Worm (Caenorhabditis elegans) whole organism, L4 larva: ENCODE measurements around the gene rpoa-12.

Source experiments
- D1046.2 ChIP-seq: fragments of 200-800 bp; sonication (Bioruptor generic); IDR thresholded peaks from 2 replicates; pipeline ENCODE4 v1.3.6; 2022; ENCODE audit warnings: missing genetic modification characterization, missing compliant biosample characterization
- F44E2.7 ChIP-seq: fragments of 200-800 bp; sonication (Bioruptor generic); IDR thresholded peaks from 2 replicates; pipeline ENCODE4 v2.1.2; 2022; ENCODE audit warnings: missing genetic modification characterization, missing compliant biosample characterization
- Y48G9A.11 ChIP-seq: fragments of 200-800 bp; sonication (Bioruptor generic); IDR thresholded peaks from 2 replicates; pipeline ENCODE4 v1.3.6; 2022; ENCODE audit warnings: missing genetic modification reagents, missing genetic modification characterization, missing compliant biosample characterization
- ZK337.2 ChIP-seq: fragments of 200-800 bp; sonication (Bioruptor generic); IDR thresholded peaks from 2 replicates; pipeline ENCODE4 v1.3.6; 2022; ENCODE audit warnings: missing genetic modification reagents, missing genetic modification characterization, missing compliant biosample characterization
- ZK546.5 ChIP-seq, 2 experiments: sonication (generic microtip); optimal IDR thresholded peaks; 2 replicates each; lab custom pipeline; 2017; ENCODE audit warnings: missing biosample characterization in 2 of 2, missing genetic modification characterization in 2 of 2
- ama-1 ChIP-seq: fragments of 150-350 bp; optimal IDR thresholded peaks from 2 replicates; lab custom pipeline; 2014; ENCODE audit warnings: inconsistent platforms, mixed read lengths
- arid-1 ChIP-seq: fragments of 200-800 bp; sonication (Bioruptor generic); conservative IDR thresholded peaks from 2 replicates; pipeline ENCODE4 v1.3.6; 2022; ENCODE audit warnings: missing genetic modification reagents, missing genetic modification characterization, missing compliant biosample characterization
- ceh-20 ChIP-seq: fragments of 200-800 bp; sonication (Bioruptor generic); IDR thresholded peaks from 2 replicates; pipeline ENCODE4 v1.3.6; 2022; ENCODE audit warnings: missing genetic modification reagents, missing genetic modification characterization, missing compliant biosample characterization
- ceh-32 ChIP-seq: sonication (generic microtip); optimal IDR thresholded peaks from 2 replicates; lab custom pipeline; 2016; ENCODE audit warnings: mild to moderate bottlenecking, missing genetic modification characterization, missing compliant biosample characterization; ENCODE audit not compliant: poor library complexity
- ceh-44 ChIP-seq: fragments of 200-800 bp; sonication (Bioruptor generic); IDR thresholded peaks from 2 replicates; pipeline ENCODE4 v1.3.6; 2022; ENCODE audit warnings: missing genetic modification reagents, missing genetic modification characterization, missing compliant biosample characterization
- daf-16 ChIP-seq, 3 experiments: sonication (generic microtip); optimal IDR thresholded peaks; 2 replicates each; lab custom pipeline; 2016 to 2017; ENCODE audit warnings: missing genetic modification characterization in 3 of 3, missing genetic modification reagents in 3 of 3, mild to moderate bottlenecking in 2 of 3, missing compliant biosample characterization in 2 of 3, missing biosample characterization in 1 of 3, moderate library complexity in 1 of 3
- dmd-6 ChIP-seq: fragments of 200-800 bp; sonication (Bioruptor generic); IDR thresholded peaks from 2 replicates; pipeline ENCODE4 v1.3.6; 2022; ENCODE audit warnings: missing genetic modification reagents, missing genetic modification characterization, missing compliant biosample characterization
- dmd-8 ChIP-seq: fragments of 200-800 bp; sonication (Bioruptor generic); IDR thresholded peaks from 2 replicates; pipeline ENCODE4 v1.3.6; 2022; ENCODE audit warnings: missing genetic modification characterization, missing compliant biosample characterization
- dmd-9 ChIP-seq: fragments of 200-800 bp; sonication (Bioruptor generic); IDR thresholded peaks from 2 replicates; pipeline ENCODE4 v1.3.6; 2022; ENCODE audit warnings: missing genetic modification reagents, missing genetic modification characterization, missing compliant biosample characterization
- duxl-1 ChIP-seq: sonication (generic microtip); optimal IDR thresholded peaks from 2 replicates; lab custom pipeline; 2016; ENCODE audit warnings: mild to moderate bottlenecking, missing genetic modification characterization, moderate library complexity, missing compliant biosample characterization; ENCODE audit not compliant: poor library complexity
- dve-1 ChIP-seq: sonication (generic microtip); optimal IDR thresholded peaks from 2 replicates; lab custom pipeline; 2017; ENCODE audit warnings: antibody characterized with exemption, mild to moderate bottlenecking, missing genetic modification characterization, missing compliant biosample characterization; ENCODE audit not compliant: insufficient read depth
- egl-27 ChIP-seq: sonication (generic microtip); optimal IDR thresholded peaks from 3 replicates; lab custom pipeline; 2017; ENCODE audit warnings: missing biosample characterization, missing genetic modification reagents, missing genetic modification characterization
- fkh-10 ChIP-seq: fragments of 150-350 bp; optimal IDR thresholded peaks from 2 replicates; lab custom pipeline; 2014; ENCODE audit warnings: missing biosample characterization, missing genetic modification reagents, missing genetic modification characterization
- hif-1 ChIP-seq, 2 experiments: sonication (generic microtip); optimal IDR thresholded peaks; 2 replicates each; lab custom pipeline; 2016 to 2017; ENCODE audit warnings: missing compliant biosample characterization in 2 of 2, missing genetic modification characterization in 2 of 2, missing genetic modification reagents in 2 of 2, missing genotype in 2 of 2, mild to moderate bottlenecking in 1 of 2
- hmg-1.1 ChIP-seq: fragments of 200-800 bp; sonication (Bioruptor generic); IDR thresholded peaks from 2 replicates; pipeline ENCODE4 v1.3.6; 2022; ENCODE audit warnings: missing genetic modification reagents, missing genetic modification characterization, missing compliant biosample characterization
- jun-1 ChIP-seq: fragments of 150-350 bp; optimal IDR thresholded peaks from 2 replicates; lab custom pipeline; 2014; ENCODE audit warnings: missing biosample characterization, missing genetic modification reagents, missing genetic modification characterization
- lim-7 ChIP-seq: fragments of 200-800 bp; sonication (Bioruptor generic); IDR thresholded peaks from 2 replicates; pipeline ENCODE4 v1.3.6; 2022; ENCODE audit warnings: missing genetic modification characterization, missing compliant biosample characterization
- lin-1 ChIP-seq: fragments of 200-800 bp; sonication (Bioruptor generic); IDR thresholded peaks from 2 replicates; pipeline ENCODE4 v1.3.6; 2022; ENCODE audit warnings: missing genetic modification reagents, missing genetic modification characterization, missing compliant biosample characterization
- lin-38 ChIP-seq: fragments of 200-800 bp; sonication (Bioruptor generic); IDR thresholded peaks from 2 replicates; pipeline ENCODE4 v1.3.6; 2022; ENCODE audit warnings: missing genetic modification reagents, missing genetic modification characterization, missing compliant biosample characterization
- lir-3 ChIP-seq: sonication (generic microtip); optimal IDR thresholded peaks from 2 replicates; lab custom pipeline; 2016; ENCODE audit warnings: mild to moderate bottlenecking, missing genetic modification characterization, missing compliant biosample characterization
- madf-5 ChIP-seq, 2 experiments: fragments of 200-800 bp; sonication (Bioruptor generic); IDR thresholded peaks; 2 replicates each; pipeline ENCODE4 v1.3.6; 2022; ENCODE audit warnings: missing compliant biosample characterization in 2 of 2, missing genetic modification characterization in 2 of 2
- madf-9 ChIP-seq: fragments of 200-800 bp; sonication (Bioruptor generic); conservative IDR thresholded peaks from 2 replicates; pipeline ENCODE4 v1.3.6; 2022; ENCODE audit warnings: missing genetic modification reagents, missing genetic modification characterization, missing compliant biosample characterization
- mes-2 ChIP-seq: sonication (generic microtip); optimal IDR thresholded peaks from 2 replicates; lab custom pipeline; 2016; ENCODE audit warnings: missing genotype, mild to moderate bottlenecking, missing genetic modification characterization, missing compliant biosample characterization; ENCODE audit not compliant: poor library complexity, severe bottlenecking
- nhr-111 ChIP-seq: fragments of 200-800 bp; sonication (Bioruptor generic); optimal IDR thresholded peaks from 2 replicates; lab custom pipeline; 2018; ENCODE audit warnings: mild to moderate bottlenecking, missing genetic modification characterization, missing compliant biosample characterization
- nhr-77 ChIP-seq: fragments of 150-350 bp; optimal IDR thresholded peaks from 2 replicates; lab custom pipeline; 2014; ENCODE audit warnings: missing biosample characterization, missing genetic modification characterization
- php-3 ChIP-seq: fragments of 200-800 bp; sonication (Bioruptor generic); IDR thresholded peaks from 2 replicates; pipeline ENCODE4 v1.3.6; 2022; ENCODE audit warnings: missing genetic modification reagents, missing genetic modification characterization, missing compliant biosample characterization
- pqm-1 ChIP-seq: sonication (generic microtip); optimal IDR thresholded peaks from 2 replicates; lab custom pipeline; 2017; ENCODE audit warnings: missing biosample characterization, missing genetic modification characterization
- skn-1 ChIP-seq: fragments of 150-350 bp; optimal IDR thresholded peaks from 2 replicates; lab custom pipeline; 2014; ENCODE audit warnings: missing biosample characterization, missing genetic modification characterization
- snpc-1.2 ChIP-seq: fragments of 200-800 bp; sonication (Bioruptor generic); IDR thresholded peaks from 2 replicates; pipeline ENCODE4 v1.3.6; 2022; ENCODE audit warnings: missing genetic modification reagents, missing genetic modification characterization, missing compliant biosample characterization
- spr-1 ChIP-seq: sonication (generic microtip); optimal IDR thresholded peaks from 2 replicates; lab custom pipeline; 2016; ENCODE audit warnings: mild to moderate bottlenecking, missing genetic modification characterization, missing compliant biosample characterization
- spr-3 ChIP-seq: fragments of 200-800 bp; sonication (Bioruptor generic); optimal IDR thresholded peaks from 2 replicates; lab custom pipeline; 2018; ENCODE audit warnings: mild to moderate bottlenecking, missing genetic modification characterization, missing compliant biosample characterization
- unc-130 ChIP-seq: sonication (generic microtip); optimal IDR thresholded peaks from 2 replicates; lab custom pipeline; 2016; ENCODE audit warnings: missing genetic modification reagents, missing genetic modification characterization, missing compliant biosample characterization
- unc-39 ChIP-seq: sonication (generic microtip); optimal IDR thresholded peaks from 2 replicates; lab custom pipeline; 2017; ENCODE audit warnings: missing biosample characterization, missing genetic modification characterization
- unc-62 ChIP-seq, 3 experiments: fragments of 150-350 bp in 1 of 3; sonication (generic microtip); optimal IDR thresholded peaks in 2 of 3; peaks in 1 of 3; 1 replicate in 1 of 3; 2 replicates in 2 of 3; lab custom pipeline; 2014 to 2017; ENCODE audit warnings: missing biosample characterization in 3 of 3, missing genetic modification characterization in 3 of 3, missing genetic modification reagents in 3 of 3, missing genotype in 1 of 3
- zag-1 ChIP-seq: fragments of 150-350 bp; optimal IDR thresholded peaks from 2 replicates; lab custom pipeline; 2014; ENCODE audit warnings: missing biosample characterization, missing genetic modification characterization
- zfp-2 ChIP-seq: sonication (generic microtip); optimal IDR thresholded peaks from 2 replicates; lab custom pipeline; 2016; ENCODE audit warnings: mild to moderate bottlenecking, missing genetic modification characterization, missing compliant biosample characterization
- zip-11 ChIP-seq: fragments of 200-800 bp; sonication (Bioruptor generic); IDR thresholded peaks from 2 replicates; pipeline ENCODE4 v1.3.6; 2022; ENCODE audit warnings: missing genetic modification characterization, missing compliant biosample characterization
- ztf-11 ChIP-seq: fragments of 150-350 bp; optimal IDR thresholded peaks from 2 replicates; lab custom pipeline; 2014; ENCODE audit warnings: missing biosample characterization, missing genetic modification characterization
- ztf-7 ChIP-seq: fragments of 150-350 bp; optimal IDR thresholded peaks from 2 replicates; lab custom pipeline; 2014; ENCODE audit warnings: missing biosample characterization, missing genetic modification characterization

Gene rpoa-12

DNA sequence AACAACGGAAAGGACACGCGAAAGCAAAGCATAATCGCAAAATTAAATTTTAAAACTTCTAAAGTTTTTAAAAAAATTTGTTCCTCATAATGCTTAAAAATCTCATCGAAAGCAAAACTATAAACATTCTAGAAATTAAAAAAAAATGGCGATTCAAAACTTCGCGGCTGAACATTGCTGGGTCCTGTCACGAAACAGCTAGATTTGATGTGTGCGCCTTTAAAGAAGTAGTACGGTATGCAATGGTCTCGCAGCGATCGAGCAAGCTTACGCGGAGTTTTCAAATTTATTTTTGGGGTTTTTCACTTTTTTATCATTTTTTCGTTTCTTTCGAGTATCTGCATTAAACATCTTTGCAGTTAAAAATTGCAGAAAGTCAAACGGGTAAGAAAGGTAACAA is 34.0 kb upstream of the rpoa-12 start, which contains the start of gene coh-3 (continued):
- no peak for TF ChIP-seq madf-5 (GFP tag; IDR thresholded peaks at IDR 0.05; lab: Robert Waterston, UW)
- no peak for TF ChIP-seq madf-9 (GFP tag; lab: Robert Waterston, UW)
- TF ChIP-seq skn-1 (tag; lab: Kevin White, UChicago), result no peak
- TF ChIP-seq dve-1 (tag; lab: Kevin White, UChicago), result no peak
- no peak for TF ChIP-seq ceh-20 (GFP tag; lab: Robert Waterston, UW)
- TF ChIP-seq ZK546.5 (tag; optimal IDR thresholded peaks at IDR 0.05; lab: Kevin White, UChicago), result no peak
- TF ChIP-seq zfp-2, result no peak
- TF ChIP-seq F44E2.7 (GFP tag; lab: Robert Waterston, UW), result no peak
- no peak for TF ChIP-seq ztf-11
- TF ChIP-seq jun-1 (tag; lab: Kevin White, UChicago), result no peak
- no peak for TF ChIP-seq php-3 (GFP tag; lab: Robert Waterston, UW)
- TF ChIP-seq ZK337.2 (GFP tag; lab: Robert Waterston, UW), result no peak
- TF ChIP-seq D1046.2 (GFP tag; lab: Robert Waterston, UW), result no peak
- peak; percentile 62; the same call in 1 of the 2 replicates for TF ChIP-seq Y48G9A.11 (GFP tag; lab: Robert Waterston, UW)
- TF ChIP-seq nhr-111 (GFP tag; lab: Kevin White, UChicago), result no peak
- peak; percentile 10 for TF ChIP-seq mes-2
- TF ChIP-seq dmd-8, result no peak
- no peak for TF ChIP-seq lir-3
- no peak for TF ChIP-seq ama-1 (lab: Kevin White, UChicago)
- no peak for TF ChIP-seq lin-1 (GFP tag; lab: Robert Waterston, UW)
- TF ChIP-seq dmd-9 (GFP tag; lab: Robert Waterston, UW), result no peak
- TF ChIP-seq hif-1 (tag; optimal IDR thresholded peaks at IDR 0.05; lab: Kevin White, UChicago), result no peak
- TF ChIP-seq fkh-10 (GFP tag; lab: Kevin White, UChicago), result no peak
- TF ChIP-seq egl-27 (tag; lab: Kevin White, UChicago), result no peak
- TF ChIP-seq daf-16 (GFP tag; optimal IDR thresholded peaks at IDR 0.05; lab: Kevin White, UChicago), result no peak
- TF ChIP-seq daf-16 (tag; optimal IDR thresholded peaks at IDR 0.05; lab: Kevin White, UChicago), result no peak
- TF ChIP-seq zag-1 (tag; lab: Kevin White, UChicago), result no peak
- TF ChIP-seq unc-130 (GFP tag; lab: Kevin White, UChicago), result peak; percentile 74
- TF ChIP-seq arid-1 (GFP tag; lab: Robert Waterston, UW), result peak; percentile 51; the same call in 1 of the 2 replicates
- TF ChIP-seq ceh-44 (GFP tag; lab: Robert Waterston, UW), result no peak
- no peak for TF ChIP-seq nhr-77 (tag; lab: Kevin White, UChicago)
- TF ChIP-seq ztf-7, result no peak
- no peak for TF ChIP-seq ceh-32 (tag; lab: Kevin White, UChicago)
- TF ChIP-seq spr-1, result no peak
- TF ChIP-seq dmd-6, result no peak
- TF ChIP-seq lim-7 (GFP tag; lab: Robert Waterston, UW), result no peak
- peak; percentile 75; the same call in 1 of the 2 replicates for TF ChIP-seq snpc-1.2 (GFP tag; lab: Robert Waterston, UW)
- no peak for TF ChIP-seq zip-11
- TF ChIP-seq spr-3 (GFP tag; lab: Kevin White, UChicago), result no peak
- no peak for TF ChIP-seq hmg-1.1 (GFP tag; lab: Robert Waterston, UW)
- TF ChIP-seq duxl-1 (tag; lab: Kevin White, UChicago), result no peak
- no peak for TF ChIP-seq unc-39 (tag; lab: Kevin White, UChicago)
- no peak for TF ChIP-seq pqm-1 (tag; lab: Kevin White, UChicago)
- TF ChIP-seq unc-62 (GFP tag; optimal IDR thresholded peaks at IDR 0.05 in 1 of 2; lab: Kevin White, UChicago), result no peak
- TF ChIP-seq unc-62 (tag; optimal IDR thresholded peaks at IDR 0.05; lab: Kevin White, UChicago), result no peak
- TF ChIP-seq lin-38 (GFP tag; lab: Robert Waterston, UW), result peak; percentile 52
